Worm (Caenorhabditis elegans) whole organism, L2 larva: ENCODE measurements around the gene F32D8.11.

ENCODE experiments used
- ama-1 ChIP-seq: fragments of 150-350 bp; optimal IDR thresholded peaks from 2 replicates; lab custom pipeline; 2018; ENCODE audit warnings: inconsistent platforms
- ceh-82 ChIP-seq: fragments of 150-350 bp; optimal IDR thresholded peaks from 2 replicates; lab custom pipeline; 2014; ENCODE audit warnings: missing biosample characterization, missing genetic modification characterization
- elt-1 ChIP-seq: fragments of 150-350 bp; optimal IDR thresholded peaks from 2 replicates; lab custom pipeline; 2014; ENCODE audit warnings: missing biosample characterization, missing genetic modification characterization
- elt-3 ChIP-seq: sonication (generic microtip); optimal IDR thresholded peaks from 2 replicates; lab custom pipeline; 2017; ENCODE audit warnings: missing biosample characterization, missing genetic modification characterization
- lin-39 ChIP-seq: fragments of 150-350 bp; optimal IDR thresholded peaks from 2 replicates; lab custom pipeline; 2014; ENCODE audit warnings: missing biosample characterization, missing genetic modification reagents, missing genetic modification characterization
- nhr-237 ChIP-seq: fragments of 150-350 bp; optimal IDR thresholded peaks from 2 replicates; lab custom pipeline; 2014; ENCODE audit warnings: missing biosample characterization, missing genetic modification characterization
- nhr-77 ChIP-seq: fragments of 150-350 bp; optimal IDR thresholded peaks from 2 replicates; lab custom pipeline; 2014; ENCODE audit warnings: missing biosample characterization, missing genetic modification characterization
- skn-1 ChIP-seq: sonication (generic microtip); optimal IDR thresholded peaks from 2 replicates; lab custom pipeline; 2017; ENCODE audit warnings: missing biosample characterization, missing genetic modification characterization
- unc-62 ChIP-seq: fragments of 150-350 bp; optimal IDR thresholded peaks from 2 replicates; lab custom pipeline; 2014; ENCODE audit warnings: missing biosample characterization, missing genetic modification reagents, missing genetic modification characterization
- zag-1 ChIP-seq: fragments of 150-350 bp; optimal IDR thresholded peaks from 2 replicates; lab custom pipeline; 2014; ENCODE audit warnings: missing biosample characterization, missing genetic modification characterization

ce11 chrV:10873190-10873589 lies 15.7 kb downstream of the F32D8.11 start:
- TF ChIP-seq lin-39 (no peak), ceh-82 (no peak), zag-1 (no peak), nhr-237 (no peak), unc-62 (GFP tag; lab: Kevin White, UChicago) (no peak), elt-3 (tag; lab: Kevin White, UChicago) (no peak), elt-1 (tag; lab: Kevin White, UChicago) (no peak), skn-1 (tag; lab: Kevin White, UChicago) (no peak), ama-1 (lab: Kevin White, UChicago) (no peak), nhr-77 (no peak)
